Worm (Caenorhabditis elegans): ENCODE measurements around the gene nhr-96.

DNA sequence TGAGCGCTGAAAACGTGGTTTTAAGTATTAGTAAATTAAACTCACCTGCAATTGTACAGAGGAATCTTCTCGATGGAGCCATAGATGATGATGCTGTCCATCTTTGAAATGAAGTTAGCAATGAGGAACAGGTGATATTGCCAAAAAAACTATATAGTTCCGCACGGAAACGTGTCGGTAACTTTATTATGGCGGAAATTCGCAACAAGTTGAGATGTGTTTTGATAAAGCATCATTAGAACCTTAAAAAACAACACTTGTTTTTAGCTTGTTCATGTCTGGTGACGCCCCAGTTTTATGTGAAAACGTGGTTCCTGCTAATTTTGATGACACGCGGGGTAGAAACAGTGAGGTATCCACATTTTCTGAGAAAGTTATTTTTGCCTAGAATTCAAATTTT lies 27.1 kb upstream of the nhr-96 start, which contains the start of gene srt-40:
- TF ChIP-seq nhr-11 (tag; optimal IDR thresholded peaks at IDR 0.05) (no peak), C34F6.9 (tag; optimal IDR thresholded peaks at IDR 0.05) (no peak), nhr-23 (tag; optimal IDR thresholded peaks at IDR 0.05) (no peak), ama-1 (optimal IDR thresholded peaks at IDR 0.05) (no peak), unc-39 (tag; optimal IDR thresholded peaks at IDR 0.05) (no peak), lin-11 (tag; optimal IDR thresholded peaks at IDR 0.05) (no peak), F13H6.1 (tag; optimal IDR thresholded peaks at IDR 0.05) (no peak)
